Fruit fly (Drosophila melanogaster) whole organism, wandering third instar larva: Measurements from ENCODE around the gene futsch.

Experiments used
- Dfd ChIP-seq: fragments of >200 bp; optimal IDR thresholded peaks from 2 replicates; lab custom pipeline; 2017; ENCODE audit warnings: missing biosample characterization, missing genetic modification characterization
- GATAd ChIP-seq: sonication (Bioruptor generic); optimal IDR thresholded peaks from 2 replicates; lab custom pipeline; 2016; ENCODE audit warnings: missing biosample characterization, missing genetic modification characterization
- OdsH ChIP-seq: fragments of 200-800 bp; sonication (Bioruptor generic); optimal IDR thresholded peaks from 2 replicates; lab custom pipeline; 2016; ENCODE audit warnings: missing biosample characterization, mild to moderate bottlenecking, missing genetic modification characterization
- Sp1 ChIP-seq: fragments of 200-800 bp; sonication (Bioruptor generic); optimal IDR thresholded peaks from 3 replicates; lab custom pipeline; 2019; ENCODE audit warnings: missing biosample characterization, mild to moderate bottlenecking, missing genetic modification characterization, moderate library complexity
- br ChIP-seq: fragments of 200-800 bp; sonication (Bioruptor generic); optimal IDR thresholded peaks from 2 replicates; lab custom pipeline; 2016; ENCODE audit warnings: missing biosample characterization, missing genetic modification characterization
- fru ChIP-seq: fragments of 200-800 bp; sonication (Bioruptor generic); optimal IDR thresholded peaks from 3 replicates; lab custom pipeline; 2016; ENCODE audit warnings: missing biosample characterization, mild to moderate bottlenecking, missing genetic modification characterization
- jim ChIP-seq: fragments of 175-275, 200-325 bp; sonication (Bioruptor generic); optimal IDR thresholded peaks from 2 replicates; lab custom pipeline; 2016; ENCODE audit warnings: missing biosample characterization, mild to moderate bottlenecking, missing genetic modification characterization
- psq ChIP-seq: fragments of 200-800 bp; sonication (Bioruptor generic); optimal IDR thresholded peaks from 3 replicates; lab custom pipeline; 2017; ENCODE audit warnings: missing biosample characterization, mild to moderate bottlenecking, missing genetic modification characterization, moderate library complexity
- tai ChIP-seq: sonication (Bioruptor generic); optimal IDR thresholded peaks from 2 replicates; lab custom pipeline; 2016; ENCODE audit warnings: missing biosample characterization, missing genetic modification characterization

DNA sequence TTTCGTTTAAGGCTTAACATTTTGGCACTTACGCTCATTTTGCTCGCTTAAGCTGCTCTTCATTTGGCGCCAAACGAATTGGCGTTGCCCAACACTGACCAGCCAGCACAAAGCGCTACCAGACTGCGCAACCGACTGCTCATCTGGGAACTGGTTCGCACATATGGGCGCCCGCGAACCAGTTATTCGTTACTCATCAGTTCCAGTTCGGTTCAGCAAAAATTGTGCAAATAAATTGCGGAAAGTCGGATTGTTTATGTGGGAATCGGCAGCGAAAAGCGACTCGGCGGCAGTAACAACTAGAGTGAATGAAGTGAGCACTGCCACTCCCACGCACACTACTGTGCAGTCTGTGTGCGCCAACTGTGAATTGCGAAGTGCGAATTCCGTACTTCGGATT, 16.0 kb upstream of the futsch start, which contains the start of gene Rilpl:
- no peak for TF ChIP-seq psq (GFP tag; lab: Kevin White, UChicago)
- TF ChIP-seq br (GFP tag; lab: Kevin White, UChicago), result peak; percentile 34
- no peak for TF ChIP-seq jim (GFP tag; lab: Kevin White, UChicago)
- TF ChIP-seq tai (GFP tag; lab: Kevin White, UChicago), result no peak
- no peak for TF ChIP-seq Dfd (GFP tag; lab: Kevin White, UChicago)
- no peak for TF ChIP-seq OdsH (GFP tag; lab: Kevin White, UChicago)
- no peak for TF ChIP-seq GATAd (GFP tag; lab: Kevin White, UChicago)
- peak; percentile 25 for TF ChIP-seq Sp1 (GFP tag; lab: Kevin White, UChicago)
- TF ChIP-seq fru (GFP tag; lab: Kevin White, UChicago), result peak; percentile 22
